Fruit fly (Drosophila melanogaster): ENCODE results near the gene Ugt36A1.
A peak's percentile ranks its signal among the peaks of the same experiment; 100 is the strongest.

The Ugt36A1 gene

dm6 chr2L:3587907-3588733 lies 30.8 kb upstream of the Ugt36A1 start (continued):
- TF ChIP-seq CG8924 (tag; optimal IDR thresholded peaks at IDR 0.05): peak; percentile 93
- no peak for TF ChIP-seq CG10543 (GFP tag; optimal IDR thresholded peaks at IDR 0.05)
- TF ChIP-seq vvl (GFP tag; IDR thresholded peaks at IDR 0.05): peak; percentile 91
- no peak for TF ChIP-seq Hr39 (optimal IDR thresholded peaks at IDR 0.05)
- TF ChIP-seq CG17912 (GFP tag; optimal IDR thresholded peaks at IDR 0.05): no peak
- no peak for TF ChIP-seq Atf-2 (GFP tag; optimal IDR thresholded peaks at IDR 0.05)
- TF ChIP-seq CG2678 (tag; optimal IDR thresholded peaks at IDR 0.05): peak; percentile 89
- TF ChIP-seq CG33213 (GFP tag; optimal IDR thresholded peaks at IDR 0.05): no peak
- peak; percentile 63 for TF ChIP-seq CG12104 (GFP tag; optimal IDR thresholded peaks at IDR 0.05)
- peak; percentile 53 for TF ChIP-seq CG31388 (GFP tag; optimal IDR thresholded peaks at IDR 0.05)
- TF ChIP-seq sim (GFP tag; IDR thresholded peaks at IDR 0.05): peak; percentile 87
- TF ChIP-seq inv (GFP tag; IDR thresholded peaks at IDR 0.05; ENCODE audit: partially characterized antibody): no peak
- TF ChIP-seq CG8388 (GFP tag; optimal IDR thresholded peaks at IDR 0.05): peak; percentile 88
- no peak for TF ChIP-seq sc (optimal IDR thresholded peaks at IDR 0.05)
- TF ChIP-seq sc (GFP tag; optimal IDR thresholded peaks at IDR 0.05): peak; percentile 76
- peak; percentile 67; the same call in 2 of the 3 replicates for TF ChIP-seq B-H1 (GFP tag; IDR thresholded peaks at IDR 0.05)
- TF ChIP-seq CG10431 (GFP tag; optimal IDR thresholded peaks at IDR 0.05): peak; percentile 39
- TF ChIP-seq CG10267 (tag; optimal IDR thresholded peaks at IDR 0.05): peak; percentile 91
- TF ChIP-seq mam (GFP tag; optimal IDR thresholded peaks at IDR 0.05): no peak
- peak; percentile 32; the same call in 1 of the 2 replicates for TF ChIP-seq CG9215 (GFP tag; IDR thresholded peaks at IDR 0.05)
- TF ChIP-seq HmgZ (tag; optimal IDR thresholded peaks at IDR 0.05): peak; percentile 36
- peak; percentile 46; the same call in 1 of the 3 replicates for TF ChIP-seq CG3726 (GFP tag; IDR thresholded peaks at IDR 0.05)
- TF ChIP-seq yki (optimal IDR thresholded peaks at IDR 0.05): no peak
- TF ChIP-seq CG4854 (GFP tag; optimal IDR thresholded peaks at IDR 0.05): no peak
- TF ChIP-seq CG14965 (GFP tag; optimal IDR thresholded peaks at IDR 0.05; ENCODE audit: borderline replicate concordance): no peak
- peak; percentile 79 for TF ChIP-seq CG8359 (GFP tag; optimal IDR thresholded peaks at IDR 0.05; ENCODE audit: borderline replicate concordance)
- no peak; the same call in 2 of the 3 replicates for TF ChIP-seq CG14050 (GFP tag; IDR thresholded peaks at IDR 0.05)
- no peak for TF ChIP-seq toy (GFP tag; IDR thresholded peaks at IDR 0.05)
- peak; percentile 70 for TF ChIP-seq Xbp1 (GFP tag; optimal IDR thresholded peaks at IDR 0.05)
- peak; percentile 72 for TF ChIP-seq ranshi (GFP tag; IDR thresholded peaks at IDR 0.05)
- peak; percentile 16 for TF ChIP-seq Fer2 (tag; optimal IDR thresholded peaks at IDR 0.05)
- TF ChIP-seq Elba2 (GFP tag; optimal IDR thresholded peaks at IDR 0.05): peak; percentile 50
- TF ChIP-seq tap (tag; optimal IDR thresholded peaks at IDR 0.05): peak; percentile 87
- TF ChIP-seq CG9876 (GFP tag; optimal IDR thresholded peaks at IDR 0.05): no peak
- TF ChIP-seq gsb (GFP tag; IDR thresholded peaks at IDR 0.05): no peak
- TF ChIP-seq CG13894 (tag; optimal IDR thresholded peaks at IDR 0.05): no peak
- peak; percentile 71 for TF ChIP-seq CG3065 (GFP tag; optimal IDR thresholded peaks at IDR 0.05)
- peak; percentile 68 for TF ChIP-seq CG8765 (GFP tag; IDR thresholded peaks at IDR 0.05)
- TF ChIP-seq chm (GFP tag; IDR thresholded peaks at IDR 0.05): peak; percentile 52
- TF ChIP-seq fd3F (GFP tag; optimal IDR thresholded peaks at IDR 0.05): peak; percentile 45
- TF ChIP-seq CG11085 (GFP tag; IDR thresholded peaks at IDR 0.05): peak; percentile 32; the same call in 1 of the 2 replicates
- TF ChIP-seq Sry-β (GFP tag; optimal IDR thresholded peaks at IDR 0.05): peak; percentile 42
- peak; percentile 92 for TF ChIP-seq CG17361 (GFP tag; IDR thresholded peaks at IDR 0.05)
- no peak for TF ChIP-seq BEAF-32 (GFP tag; optimal IDR thresholded peaks at IDR 0.05)
- TF ChIP-seq CG4820 (GFP tag; optimal IDR thresholded peaks at IDR 0.05): peak; percentile 76
- peak; percentile 95 for TF ChIP-seq CG9727 (GFP tag; optimal IDR thresholded peaks at IDR 0.05)
- TF ChIP-seq onecut (GFP tag; IDR thresholded peaks at IDR 0.05): peak; percentile 73; the same call in 1 of the 2 replicates
- peak; percentile 52 for TF ChIP-seq kah (GFP tag; optimal IDR thresholded peaks at IDR 0.05)
- peak; percentile 21; the same call in 1 of the 3 replicates for TF ChIP-seq CG2889 (GFP tag; IDR thresholded peaks at IDR 0.05)
- TF ChIP-seq exex (tag; optimal IDR thresholded peaks at IDR 0.05): no peak
